Worm (Caenorhabditis elegans): ENCODE results near the gene F17C11.26.

DNA sequence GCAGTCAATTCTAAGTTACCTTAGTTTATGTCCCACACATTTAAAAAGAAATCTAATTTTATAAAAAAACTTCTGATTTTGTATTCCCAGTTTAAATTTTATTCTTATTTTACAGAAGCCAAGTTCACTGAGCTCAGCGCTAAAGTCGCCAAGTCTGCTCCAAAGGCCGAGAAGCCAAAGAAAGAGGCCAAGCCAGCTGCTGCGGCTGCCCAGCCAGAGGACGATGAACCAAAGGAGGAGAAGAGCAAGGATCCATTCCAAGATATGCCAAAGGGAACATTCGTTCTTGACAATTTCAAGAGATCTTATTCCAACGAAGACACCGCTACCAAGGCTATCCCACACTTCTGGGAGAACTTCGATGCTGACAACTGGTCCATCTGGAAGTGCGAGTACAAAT, 25.6 kb downstream of the F17C11.26 start:
- TF ChIP-seq ztf-11 (tag; optimal IDR thresholded peaks at IDR 0.05) (no peak), zfp-2 (tag; optimal IDR thresholded peaks at IDR 0.05) (no peak), nhr-111 (GFP tag; optimal IDR thresholded peaks at IDR 0.05) (no peak), egl-43 (GFP tag; IDR thresholded peaks at IDR 0.05) (0 out of 2 replicates have a peak, but pooled peaks have one; percentile 44), tra-1 (GFP tag; IDR thresholded peaks at IDR 0.05) (no peak), rbr-2 (tag; optimal IDR thresholded peaks at IDR 0.05) (no peak), dve-1 (tag; optimal IDR thresholded peaks at IDR 0.05; ENCODE audit: insufficient read depth) (no peak), nhr-28 (tag; optimal IDR thresholded peaks at IDR 0.05) (no peak), F49E8.2 (tag; optimal IDR thresholded peaks at IDR 0.05; ENCODE audit: borderline replicate concordance) (no peak), zag-1 (tag; optimal IDR thresholded peaks at IDR 0.05) (no peak), aha-1 (tag) (peak; percentile 78), fkh-10 (GFP tag; optimal IDR thresholded peaks at IDR 0.05) (no peak), ama-1 (optimal IDR thresholded peaks at IDR 0.05) (no peak)

Data from whole organism, L4 larva.